Fruit fly (Drosophila melanogaster) S2 (cell line): Measurements from ENCODE around the gene Ubc2.

Source experiments
- CG8478 ChIP-seq: fragments of >200 bp; optimal IDR thresholded peaks from 2 replicates; lab custom pipeline; 2018
- CTCF ChIP-seq, 2 experiments: fragments of >200 bp; optimal IDR thresholded peaks; 2 replicates each; lab custom pipeline; 2018

DNA sequence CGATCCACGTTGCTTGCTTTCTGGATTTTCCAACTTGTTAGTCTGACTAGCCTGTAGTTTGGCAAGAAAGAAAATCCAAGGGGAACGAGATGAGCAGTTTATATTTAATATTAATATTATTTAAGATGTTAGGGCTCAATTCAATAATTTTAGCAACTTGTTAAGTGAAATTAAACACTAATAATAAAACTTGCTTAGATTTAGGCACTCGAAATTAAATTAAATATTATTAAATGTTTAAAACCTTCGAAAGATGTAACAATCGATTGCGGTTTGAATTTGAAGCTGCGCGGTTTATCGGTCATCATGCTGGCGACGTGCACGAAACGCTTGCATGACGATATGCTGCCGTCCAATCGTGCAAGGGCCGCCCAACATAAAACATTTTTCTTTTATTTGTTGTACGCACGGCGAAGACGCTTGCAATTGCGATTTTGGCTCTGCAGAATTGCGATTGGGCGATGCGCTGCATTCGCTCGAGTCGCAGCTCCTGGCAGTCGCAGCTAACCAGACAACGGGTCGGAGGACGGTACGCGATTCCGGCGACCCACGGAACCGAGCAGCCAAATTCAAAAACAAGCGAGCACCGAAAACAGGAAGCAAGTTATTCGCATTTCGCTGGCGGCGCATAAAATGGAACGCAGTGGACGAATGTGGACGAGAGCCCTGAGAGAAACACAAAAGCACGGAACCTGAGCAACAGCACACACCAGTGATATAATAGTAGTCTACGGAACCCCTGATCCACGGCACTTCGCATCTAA, 30.6 kb downstream of the Ubc2 start, which contains the start of the genes Vha16-5 and CG12299:
- no peak for TF ChIP-seq CTCF (optimal IDR thresholded peaks at IDR 0.05; lab: Kevin White, UChicago)
- TF ChIP-seq CG8478 (lab: Kevin White, UChicago): no peak
